Worm (Caenorhabditis elegans): ENCODE measurements around the gene W02G9.4.

- TF ChIP-seq tab-1 (GFP tag; IDR thresholded peaks at IDR 0.05) (no peak), med-1 (GFP tag; optimal IDR thresholded peaks at IDR 0.05; ENCODE audit: insufficient read depth) (peak; percentile 12), flt-1 (GFP tag; IDR thresholded peaks at IDR 0.05) (0 out of 2 replicates have a peak, but pooled peaks have one; percentile 58)
Measured at ce11 chrV:2697693-2698092, 31.0 kb downstream of the W02G9.4 start.

Measured in whole organism, midembryonic.